Worm (Caenorhabditis elegans) whole organism, mixed stage, embryonic: ENCODE results near the gene trcs-1.

Experiments used
- elt-3 ChIP-seq: fragments of 150-350 bp; optimal IDR thresholded peaks from 2 replicates; lab custom pipeline; 2014; ENCODE audit warnings: missing biosample characterization, missing genetic modification characterization
- nhr-12 ChIP-seq: fragments of 150-350 bp; optimal IDR thresholded peaks from 2 replicates; lab custom pipeline; 2014; ENCODE audit warnings: missing biosample characterization, missing genetic modification characterization
- nhr-2 ChIP-seq: fragments of 150-350 bp; optimal IDR thresholded peaks from 2 replicates; lab custom pipeline; 2014; ENCODE audit warnings: missing biosample characterization, missing genetic modification characterization
- pha-4 ChIP-seq: fragments of 150-350 bp; optimal IDR thresholded peaks from 2 replicates; lab custom pipeline; 2018; ENCODE audit warnings: missing biosample characterization, missing genetic modification reagents, missing genetic modification characterization
- sptf-1 ChIP-seq: sonication (generic microtip); optimal IDR thresholded peaks from 2 replicates; lab custom pipeline; 2017; ENCODE audit warnings: mild to moderate bottlenecking, missing genetic modification characterization, moderate library complexity, missing compliant biosample characterization

DNA sequence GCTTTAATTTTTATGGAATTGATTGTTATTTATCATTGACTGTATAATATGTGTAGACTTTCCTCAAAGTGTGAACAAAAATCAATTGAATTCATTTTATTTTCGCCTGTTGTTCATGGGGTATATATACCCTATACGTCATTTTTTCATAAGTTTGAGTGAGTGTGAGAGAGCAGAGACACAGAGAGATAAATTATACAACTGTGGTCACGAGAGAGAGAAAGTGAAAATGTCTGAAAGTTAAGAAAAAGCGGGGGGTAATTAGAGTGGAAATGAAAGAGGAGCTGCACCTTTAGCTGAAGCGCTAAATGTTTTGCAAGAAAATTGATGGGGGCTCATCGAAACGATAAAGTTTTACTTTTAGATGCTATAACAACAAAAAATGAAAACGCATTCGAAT is 37.2 kb upstream of the trcs-1 start:
- TF ChIP-seq sptf-1 (no peak), elt-3 (tag; lab: Kevin White, UChicago) (no peak), nhr-2 (tag; lab: Kevin White, UChicago) (no peak), pha-4 (no peak), nhr-12 (tag; lab: Kevin White, UChicago) (no peak)
